Fruit fly (Drosophila melanogaster) whole organism, wandering third instar larva: ENCODE results near the gene ric8a.

Experiments
- Abd-B ChIP-seq: fragments of >200 bp; optimal IDR thresholded peaks from 2 replicates; lab custom pipeline; 2017; ENCODE audit warnings: missing biosample characterization, missing genetic modification characterization
- CG32264 ChIP-seq: fragments of 200-800 bp; sonication (Bioruptor generic); optimal IDR thresholded peaks from 2 replicates; lab custom pipeline; 2016; ENCODE audit warnings: missing biosample characterization, missing genetic modification characterization
- CG9705 ChIP-seq: fragments of 200-800 bp; sonication (Bioruptor generic); optimal IDR thresholded peaks from 2 replicates; lab custom pipeline; 2018; ENCODE audit warnings: missing biosample characterization, mild to moderate bottlenecking, missing genetic modification characterization
- Dfd ChIP-seq: fragments of >200 bp; optimal IDR thresholded peaks from 2 replicates; lab custom pipeline; 2017; ENCODE audit warnings: missing biosample characterization, missing genetic modification characterization
- Hr78 ChIP-seq: fragments of >200 bp; optimal IDR thresholded peaks from 2 replicates; lab custom pipeline; 2017; ENCODE audit warnings: missing biosample characterization, missing genetic modification characterization
- N ChIP-seq: fragments of >200 bp; optimal IDR thresholded peaks from 2 replicates; lab custom pipeline; 2018; ENCODE audit warnings: missing biosample characterization, missing external identifiers, missing genetic modification characterization
- br ChIP-seq: fragments of 200-800 bp; sonication (Bioruptor generic); optimal IDR thresholded peaks from 2 replicates; lab custom pipeline; 2016; ENCODE audit warnings: missing biosample characterization, missing genetic modification characterization
- h ChIP-seq: fragments of 200-800 bp; sonication (Bioruptor generic); optimal IDR thresholded peaks from 3 replicates; lab custom pipeline; 2016; ENCODE audit warnings: missing biosample characterization, mild to moderate bottlenecking, missing genetic modification characterization
- pan ChIP-seq: fragments of >200 bp; optimal IDR thresholded peaks from 2 replicates; lab custom pipeline; 2017
- psq ChIP-seq: fragments of 200-800 bp; sonication (Bioruptor generic); optimal IDR thresholded peaks from 3 replicates; lab custom pipeline; 2017; ENCODE audit warnings: missing biosample characterization, mild to moderate bottlenecking, missing genetic modification characterization, moderate library complexity
- tai ChIP-seq: sonication (Bioruptor generic); optimal IDR thresholded peaks from 2 replicates; lab custom pipeline; 2016; ENCODE audit warnings: missing biosample characterization, missing genetic modification characterization

dm6 chrX:9214576-9214975 is 41.4 kb upstream of the ric8a start, which contains the start of gene Obp8a:
- TF ChIP-seq CG32264 (GFP tag; lab: Kevin White, UChicago) (no peak), Dfd (GFP tag; lab: Kevin White, UChicago) (no peak), psq (no peak), Abd-B (no peak), N (GFP tag; lab: Kevin White, UChicago) (no peak), br (no peak), pan (no peak), CG9705 (GFP tag; lab: Kevin White, UChicago) (no peak), h (no peak), Hr78 (GFP tag; lab: Kevin White, UChicago) (no peak), tai (no peak)
